Worm (Caenorhabditis elegans) whole organism, L4 larva: Measurements from ENCODE around the gene F35E8.2.

Experiments used
- F37D6.2 ChIP-seq: sonication (generic microtip); optimal IDR thresholded peaks from 2 replicates; lab custom pipeline; 2016; ENCODE audit warnings: mild to moderate bottlenecking, missing genetic modification characterization, missing compliant biosample characterization
- nhr-25 ChIP-seq: sonication (generic microtip); optimal IDR thresholded peaks from 2 replicates; lab custom pipeline; 2017; ENCODE audit warnings: missing genetic modification characterization, mild to moderate bottlenecking, missing compliant biosample characterization, antibody characterized with exemption, moderate library complexity, borderline replicate concordance; ENCODE audit not compliant: insufficient read depth

DNA sequence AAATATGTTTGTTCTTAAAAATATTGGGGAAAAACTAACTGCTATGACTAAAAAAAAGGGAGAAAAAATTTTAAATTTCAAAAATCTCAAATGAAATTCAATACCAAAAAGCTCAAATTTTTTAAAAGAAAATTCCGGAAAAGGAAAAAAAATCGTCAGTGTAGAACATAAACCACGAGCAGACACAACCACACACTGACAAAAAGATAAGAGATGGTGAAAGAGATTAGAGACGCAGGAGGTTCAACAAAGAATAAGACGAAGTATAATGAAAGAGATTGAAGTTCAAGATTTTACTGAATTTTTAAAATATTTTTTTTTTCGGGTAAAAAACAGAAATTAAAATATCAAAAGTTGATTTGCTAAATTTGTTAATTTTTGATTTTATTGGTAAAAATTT lies 25.4 kb upstream of the F35E8.2 start:
- TF ChIP-seq F37D6.2 (tag; lab: Kevin White, UChicago) (no peak), nhr-25 (tag; lab: Kevin White, UChicago) (no peak)
